Fruit fly (Drosophila melanogaster) whole organism, embryonic: ENCODE data around the gene Cpr65Az.

ENCODE experiments used
- Adf1 ChIP-seq: fragments of 200-800 bp; sonication (Bioruptor generic); IDR thresholded peaks from 2 replicates; pipeline ENCODE4 v1.3.6; 2022; ENCODE audit warnings: missing biosample characterization, missing genetic modification characterization
- Antp ChIP-seq: fragments of 200-800 bp; sonication (Bioruptor generic); optimal IDR thresholded peaks from 3 replicates; lab custom pipeline; 2016; ENCODE audit warnings: missing biosample characterization, missing genetic modification characterization
- CG1024 ChIP-seq: fragments of 200-800 bp; sonication (Bioruptor generic); IDR thresholded peaks from 2 replicates; pipeline ENCODE4 v1.3.6; 2022; ENCODE audit warnings: missing biosample characterization, missing genetic modification characterization
- CG10366 ChIP-seq: fragments of 200-800 bp; sonication (Bioruptor generic); IDR thresholded peaks from 2 replicates; pipeline ENCODE4 v1.3.6; 2022; ENCODE audit warnings: missing biosample characterization, missing genetic modification characterization
- CG10431 ChIP-seq: fragments of 200-800 bp; sonication (Bioruptor generic); optimal IDR thresholded peaks from 3 replicates; lab custom pipeline; 2018; ENCODE audit warnings: missing biosample characterization, mild to moderate bottlenecking, missing genetic modification characterization
- CG11093 ChIP-seq: fragments of 200-800 bp; sonication (Bioruptor generic); IDR thresholded peaks from 3 replicates; pipeline ENCODE4 v1.3.6; 2022; ENCODE audit warnings: missing biosample characterization, missing genetic modification characterization
- CG12236 ChIP-seq: fragments of 200-800 bp; sonication (Bioruptor generic); optimal IDR thresholded peaks from 2 replicates; lab custom pipeline; 2016; ENCODE audit warnings: missing biosample characterization, missing genetic modification characterization
- CG13624 ChIP-seq: fragments of 200-800 bp; sonication (Bioruptor generic); optimal IDR thresholded peaks from 2 replicates; lab custom pipeline; 2016; ENCODE audit warnings: missing biosample characterization, missing genetic modification characterization
- CG14667 ChIP-seq: fragments of 200-800 bp; sonication (Bioruptor generic); IDR thresholded peaks from 2 replicates; pipeline ENCODE4 v1.3.6; 2022; ENCODE audit warnings: missing biosample characterization, missing genetic modification characterization
- CG14860 ChIP-seq: fragments of 200-800 bp; sonication (Bioruptor generic); IDR thresholded peaks from 3 replicates; pipeline ENCODE4 v1.3.6; 2022; ENCODE audit warnings: missing biosample characterization, missing genetic modification characterization; ENCODE audit not compliant: partially characterized antibody
- CG2875 ChIP-seq: fragments of 200-800 bp; sonication (Bioruptor generic); optimal IDR thresholded peaks from 2 replicates; lab custom pipeline; 2017; ENCODE audit warnings: missing biosample characterization, mild to moderate bottlenecking, missing genetic modification characterization, missing genetic modification reagents
- CG31388 ChIP-seq: fragments of 200-800 bp; sonication (Bioruptor generic); optimal IDR thresholded peaks from 2 replicates; lab custom pipeline; 2016; ENCODE audit warnings: missing biosample characterization, missing genetic modification characterization
- CG4360 ChIP-seq: fragments of 200-800 bp; sonication (Bioruptor generic); IDR thresholded peaks from 2 replicates; pipeline ENCODE4 v1.3.6; 2022; ENCODE audit warnings: missing biosample characterization, missing genetic modification characterization
- CG6654 ChIP-seq: fragments of 200-800 bp; sonication (Bioruptor generic); optimal IDR thresholded peaks from 2 replicates; lab custom pipeline; 2017; ENCODE audit warnings: missing biosample characterization, mild to moderate bottlenecking, missing genetic modification characterization
- CG6683 ChIP-seq: fragments of 200-800 bp; sonication (Bioruptor generic); optimal IDR thresholded peaks from 2 replicates; lab custom pipeline; 2017; ENCODE audit warnings: missing biosample characterization, mild to moderate bottlenecking, missing genetic modification characterization, missing genetic modification reagents
- CG6813 ChIP-seq: fragments of 200-800 bp; sonication (Bioruptor generic); optimal IDR thresholded peaks from 2 replicates; lab custom pipeline; 2017; ENCODE audit warnings: missing biosample characterization, missing genetic modification characterization, mild to moderate bottlenecking, moderate library complexity, missing genetic modification reagents
- CG7745 ChIP-seq: fragments of 200-800 bp; sonication (Bioruptor generic); optimal IDR thresholded peaks from 2 replicates; lab custom pipeline; 2018; ENCODE audit warnings: missing biosample characterization, mild to moderate bottlenecking, missing genetic modification characterization, moderate library complexity
- CG7786 ChIP-seq: fragments of 200-800 bp; sonication (Bioruptor generic); optimal IDR thresholded peaks from 2 replicates; lab custom pipeline; 2016; ENCODE audit warnings: missing biosample characterization, missing genetic modification characterization
- CG7839 ChIP-seq: fragments of 200-800 bp; sonication (Bioruptor generic); optimal IDR thresholded peaks from 3 replicates; lab custom pipeline; 2018; ENCODE audit warnings: missing biosample characterization, mild to moderate bottlenecking, missing genetic modification characterization, moderate library complexity
- CG8359 ChIP-seq: fragments of 200-800 bp; sonication (Bioruptor generic); optimal IDR thresholded peaks from 2 replicates; lab custom pipeline; 2017; ENCODE audit warnings: missing biosample characterization, mild to moderate bottlenecking, missing genetic modification characterization, borderline replicate concordance
- CG9727 ChIP-seq: fragments of 200-800 bp; sonication (Bioruptor generic); optimal IDR thresholded peaks from 3 replicates; lab custom pipeline; 2017; ENCODE audit warnings: missing biosample characterization, mild to moderate bottlenecking, missing genetic modification characterization
- Dek ChIP-seq: fragments of 200-800 bp; sonication (Bioruptor generic); optimal IDR thresholded peaks from 3 replicates; lab custom pipeline; 2019; ENCODE audit warnings: missing biosample characterization, mild to moderate bottlenecking, missing genetic modification characterization, moderate library complexity
- Dfd ChIP-seq, 2 experiments: fragments of >200 bp; optimal IDR thresholded peaks; 2 replicates each; lab custom pipeline; 2017; ENCODE audit warnings: missing biosample characterization in 2 of 2, missing genetic modification characterization in 2 of 2
- Dip2 ChIP-seq: fragments of 200-800 bp; sonication (Bioruptor generic); IDR thresholded peaks from 2 replicates; pipeline ENCODE4 v1.3.6; 2022; ENCODE audit warnings: missing biosample characterization, missing genetic modification characterization
- HLHmδ ChIP-seq: fragments of 200-800 bp; sonication (Bioruptor generic); optimal IDR thresholded peaks from 2 replicates; lab custom pipeline; 2018; ENCODE audit warnings: missing biosample characterization, mild to moderate bottlenecking, missing genetic modification characterization, moderate library complexity
- Med ChIP-seq: fragments of 200-800 bp; sonication (Bioruptor generic); peaks from one replicate; lab custom pipeline; 2016; ENCODE audit warnings: missing biosample characterization, missing genetic modification characterization, mild to moderate bottlenecking, inconsistent platforms, moderate library complexity
- Six4 ChIP-seq: fragments of 200-800 bp; sonication (Bioruptor generic); optimal IDR thresholded peaks from 2 replicates; lab custom pipeline; 2016; ENCODE audit warnings: missing biosample characterization, missing genetic modification characterization
- Sox100B ChIP-seq: fragments of 200-800 bp; sonication (Bioruptor generic); optimal IDR thresholded peaks from 3 replicates; lab custom pipeline; 2018; ENCODE audit warnings: missing biosample characterization, mild to moderate bottlenecking, missing genetic modification characterization
- Usf ChIP-seq: fragments of 200-800 bp; sonication (Bioruptor generic); optimal IDR thresholded peaks from 2 replicates; lab custom pipeline; 2017; ENCODE audit warnings: missing genotype, missing biosample characterization, missing genetic modification characterization
- Vsx1 ChIP-seq: fragments of 200-800 bp; sonication (Bioruptor generic); optimal IDR thresholded peaks from 2 replicates; lab custom pipeline; 2017; ENCODE audit warnings: missing biosample characterization, mild to moderate bottlenecking, missing genetic modification characterization, missing genetic modification reagents
- amos ChIP-seq: fragments of 200-800 bp; sonication (Bioruptor generic); IDR thresholded peaks from 2 replicates; pipeline ENCODE4 v1.3.6; 2022; ENCODE audit warnings: missing biosample characterization, missing genetic modification characterization; ENCODE audit not compliant: partially characterized antibody
- ara ChIP-seq: fragments of 200-800 bp; sonication (Bioruptor generic); IDR thresholded peaks from 2 replicates; pipeline ENCODE4 v1.3.6; 2022; ENCODE audit warnings: missing biosample characterization, missing genetic modification characterization
- bbx ChIP-seq: fragments of 200-800 bp; sonication (Bioruptor generic); IDR thresholded peaks from 2 replicates; pipeline ENCODE4 v1.3.6; 2022; ENCODE audit warnings: missing biosample characterization, missing genetic modification characterization; ENCODE audit not compliant: partially characterized antibody
- br ChIP-seq: fragments of >200 bp; optimal IDR thresholded peaks from 2 replicates; lab custom pipeline; 2017
- cg ChIP-seq: fragments of 200-800 bp; sonication (Bioruptor generic); optimal IDR thresholded peaks from 3 replicates; lab custom pipeline; 2019; ENCODE audit warnings: missing biosample characterization, mild to moderate bottlenecking, missing genetic modification characterization, moderate library complexity
- crc ChIP-seq: fragments of 200-800 bp; sonication (Bioruptor generic); optimal IDR thresholded peaks from 2 replicates; lab custom pipeline; 2016; ENCODE audit warnings: missing biosample characterization, missing genetic modification characterization
- crol ChIP-seq: fragments of 200-800 bp; sonication (Bioruptor generic); IDR thresholded peaks from 2 replicates; pipeline ENCODE4 v1.3.6; 2022; ENCODE audit warnings: missing biosample characterization, missing genetic modification characterization
- dan ChIP-seq: fragments of 200-800 bp; sonication (Bioruptor generic); IDR thresholded peaks from 2 replicates; pipeline ENCODE4 v1.3.6; 2022; ENCODE audit warnings: missing biosample characterization, missing genetic modification characterization
- dysf ChIP-seq: fragments of 200-800 bp; sonication (Bioruptor generic); IDR thresholded peaks from 3 replicates; pipeline ENCODE4 v1.3.6; 2022; ENCODE audit warnings: missing biosample characterization, missing genetic modification characterization
- gcm2 ChIP-seq: fragments of 200-800 bp; sonication (Bioruptor generic); optimal IDR thresholded peaks from 2 replicates; lab custom pipeline; 2016; ENCODE audit warnings: missing biosample characterization, missing genetic modification characterization
- gt ChIP-seq: fragments of 200-800 bp; sonication (Bioruptor generic); IDR thresholded peaks from 2 replicates; pipeline ENCODE4 v1.3.6; 2022; ENCODE audit warnings: missing biosample characterization, missing genetic modification characterization
- jumu ChIP-seq: fragments of 200-800 bp; sonication (Bioruptor generic); optimal IDR thresholded peaks from 3 replicates; lab custom pipeline; 2016; ENCODE audit warnings: missing biosample characterization, missing genetic modification characterization
- lbe ChIP-seq: fragments of 200-800 bp; sonication (Bioruptor generic); optimal IDR thresholded peaks from 2 replicates; lab custom pipeline; 2016; ENCODE audit warnings: missing biosample characterization, mild to moderate bottlenecking, missing genetic modification characterization
- org-1 ChIP-seq: fragments of 200-800 bp; sonication (Bioruptor generic); optimal IDR thresholded peaks from 2 replicates; lab custom pipeline; 2017; ENCODE audit warnings: missing biosample characterization, missing genetic modification characterization
- rib ChIP-seq: fragments of 200-800 bp; sonication (Bioruptor generic); IDR thresholded peaks from 2 replicates; pipeline ENCODE4 v1.3.6; 2022; ENCODE audit warnings: missing biosample characterization, missing genetic modification characterization
- sd ChIP-seq: fragments of 200-800 bp; sonication (Bioruptor generic); optimal IDR thresholded peaks from 3 replicates; lab custom pipeline; 2018; ENCODE audit warnings: missing biosample characterization, mild to moderate bottlenecking, missing genetic modification characterization, moderate library complexity
- sug ChIP-seq: fragments of 200-800 bp; optimal IDR thresholded peaks from 2 replicates; lab custom pipeline; 2019; ENCODE audit warnings: missing biosample characterization, mild to moderate bottlenecking, missing genetic modification characterization, moderate library complexity
- tna ChIP-seq: fragments of 200-800 bp; sonication (Bioruptor generic); IDR thresholded peaks from 2 replicates; pipeline ENCODE4 v1.3.6; 2022; ENCODE audit warnings: missing biosample characterization, missing genetic modification characterization; ENCODE audit not compliant: partially characterized antibody
- unc-4 ChIP-seq: fragments of 200-800 bp; sonication (Bioruptor generic); IDR thresholded peaks from 2 replicates; pipeline ENCODE4 v1.3.6; 2022; ENCODE audit warnings: missing biosample characterization, missing genetic modification characterization; ENCODE audit not compliant: partially characterized antibody
- usp ChIP-seq: fragments of >200 bp; optimal IDR thresholded peaks from 2 replicates; lab custom pipeline; 2017; ENCODE audit warnings: missing biosample characterization, missing genetic modification characterization

The Cpr65Az gene

DNA sequence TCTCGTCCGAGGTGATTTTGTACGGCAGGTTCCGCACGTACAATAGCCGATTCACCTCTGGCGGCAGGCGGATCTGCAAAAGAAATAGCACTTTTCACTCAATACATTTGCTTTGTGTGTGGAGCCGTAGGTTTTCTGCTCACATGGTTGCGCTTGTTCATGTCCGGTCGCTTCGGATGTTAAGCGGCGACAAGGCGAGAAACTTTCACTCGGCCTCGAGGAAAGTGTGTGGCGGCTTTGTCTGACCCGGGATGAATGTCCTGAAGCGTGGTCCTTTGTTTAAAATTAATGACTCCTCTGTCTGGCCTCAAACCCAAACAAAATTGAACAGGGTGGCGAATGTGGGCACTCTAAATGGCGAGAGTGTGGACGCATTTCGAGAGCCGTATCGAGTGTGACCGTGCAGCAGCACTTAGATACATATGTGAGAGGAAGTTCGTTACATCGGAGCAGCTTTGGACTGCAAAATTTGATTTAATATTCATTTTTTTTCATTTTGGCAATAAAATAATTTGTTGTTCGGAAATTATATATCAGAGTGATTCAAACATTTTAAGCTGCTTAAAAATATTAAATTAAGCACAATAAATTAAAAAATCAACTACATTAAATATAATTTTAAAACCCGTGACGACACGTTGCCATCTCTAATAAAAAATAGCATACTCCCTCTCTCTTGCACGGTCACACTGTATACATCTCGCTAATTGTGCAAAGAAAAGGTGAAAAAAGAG lies 32.4 kb downstream of the Cpr65Az start, which contains the start of the genes Sf3b6 and Tnpo (continued):
- TF ChIP-seq unc-4 (GFP tag; lab: Robert Waterston, UW): peak; percentile 65
- TF ChIP-seq dan (GFP tag; lab: Robert Waterston, UW): peak; percentile 49; the same call in 1 of the 2 replicates
- peak; percentile 85 for TF ChIP-seq sug (tag; lab: Kevin White, UChicago)
- TF ChIP-seq sd (tag; lab: Kevin White, UChicago): no peak
- no peak for TF ChIP-seq CG6813 (GFP tag; lab: Kevin White, UChicago)
- TF ChIP-seq gcm2: no peak
- TF ChIP-seq CG14860 (GFP tag; lab: Robert Waterston, UW): peak; percentile 47; the same call in 2 of the 3 replicates
- TF ChIP-seq CG7839 (tag; lab: Kevin White, UChicago): no peak
- TF ChIP-seq Med (GFP tag; lab: Kevin White, UChicago): peak; percentile 84
- no peak for TF ChIP-seq CG4360 (GFP tag; lab: Robert Waterston, UW)
- no peak for TF ChIP-seq CG8359
- TF ChIP-seq CG2875 (GFP tag; lab: Kevin White, UChicago): no peak
- TF ChIP-seq CG9727: peak; percentile 90
- peak; percentile 41; the same call in 1 of the 2 replicates for TF ChIP-seq CG1024 (GFP tag; lab: Robert Waterston, UW)
- no peak for TF ChIP-seq Dfd (GFP tag; optimal IDR thresholded peaks at IDR 0.05; lab: Kevin White, UChicago)
- TF ChIP-seq CG11093 (GFP tag; lab: Robert Waterston, UW): peak; percentile 59; the same call in 2 of the 3 replicates
- peak; percentile 49 for TF ChIP-seq CG31388
- TF ChIP-seq Sox100B (GFP tag; lab: Kevin White, UChicago): no peak
- peak; percentile 39 for TF ChIP-seq Adf1
- peak; percentile 56 for TF ChIP-seq org-1 (GFP tag; lab: Kevin White, UChicago)
- TF ChIP-seq rib (GFP tag; lab: Robert Waterston, UW): no peak
- peak; percentile 61 for TF ChIP-seq Antp (GFP tag; lab: Kevin White, UChicago)
- TF ChIP-seq CG7745 (tag; lab: Kevin White, UChicago): no peak
- TF ChIP-seq CG10366 (GFP tag; lab: Robert Waterston, UW): peak; percentile 86
- TF ChIP-seq usp (GFP tag; lab: Kevin White, UChicago): no peak
- TF ChIP-seq CG6654: no peak
- no peak for TF ChIP-seq Vsx1 (GFP tag; lab: Kevin White, UChicago)
- TF ChIP-seq cg (GFP tag; lab: Kevin White, UChicago): no peak
- TF ChIP-seq CG13624: peak; percentile 51
- TF ChIP-seq jumu (GFP tag; lab: Kevin White, UChicago): peak; percentile 66
- TF ChIP-seq gt (GFP tag; lab: Robert Waterston, UW): peak; percentile 27; the same call in 1 of the 2 replicates
- TF ChIP-seq crc (GFP tag; lab: Kevin White, UChicago): no peak
- TF ChIP-seq lbe (GFP tag; lab: Kevin White, UChicago): peak; percentile 61
- peak; percentile 79 for TF ChIP-seq Usf (GFP tag; lab: Kevin White, UChicago)
- TF ChIP-seq dysf (GFP tag; lab: Robert Waterston, UW): peak; percentile 89
- no peak for TF ChIP-seq crol (GFP tag; lab: Robert Waterston, UW)
- TF ChIP-seq CG7786 (GFP tag; lab: Kevin White, UChicago): peak; percentile 41
- TF ChIP-seq Six4: peak; percentile 71
- peak; percentile 33 for TF ChIP-seq CG12236 (GFP tag; lab: Kevin White, UChicago)
- TF ChIP-seq Dek (tag; lab: Kevin White, UChicago): no peak
- peak; percentile 16 for TF ChIP-seq HLHmδ (GFP tag; lab: Kevin White, UChicago)
- no peak for TF ChIP-seq br (lab: Kevin White, UChicago)
- TF ChIP-seq ara (GFP tag; lab: Robert Waterston, UW): peak; percentile 69
- TF ChIP-seq tna (GFP tag; lab: Robert Waterston, UW): no peak
- TF ChIP-seq bbx (GFP tag; lab: Robert Waterston, UW): 0 out of 2 replicates have a peak, but pooled peaks have one; percentile 17
- no peak for TF ChIP-seq Dip2 (GFP tag; lab: Robert Waterston, UW)
- TF ChIP-seq CG10431: peak; percentile 58
- TF ChIP-seq CG6683 (GFP tag; lab: Kevin White, UChicago): peak; percentile 34
- TF ChIP-seq CG14667 (GFP tag; lab: Robert Waterston, UW): peak; percentile 78
- peak; percentile 56 for TF ChIP-seq amos (GFP tag; lab: Robert Waterston, UW)
